Fruit fly (Drosophila melanogaster): ENCODE data around the gene jp.

The jp gene

DNA sequence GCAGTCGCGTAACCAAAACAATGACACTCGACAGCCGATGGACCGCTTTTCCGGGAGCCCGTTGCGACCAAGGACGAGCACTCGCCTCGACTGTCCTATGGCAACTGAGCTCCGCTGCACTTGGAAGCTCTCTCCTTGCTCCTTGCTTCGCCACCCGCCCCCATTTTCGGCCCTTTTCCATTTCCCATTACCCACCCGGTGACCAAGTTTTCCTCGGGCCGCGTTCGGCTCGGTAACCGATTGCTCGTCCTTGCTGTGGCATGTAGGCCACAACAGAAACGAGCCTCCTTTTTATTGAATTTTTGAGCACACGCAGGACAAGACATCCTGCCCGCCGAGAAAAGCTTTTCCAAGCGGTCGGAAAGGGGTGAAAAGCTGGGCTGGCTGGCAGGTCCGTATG is at the start of gene jp:
TSS of gene jp (minus strand) at position 95 of the 400 bp plus-strand sequence.
- TF ChIP-seq CG5204 (GFP tag; optimal IDR thresholded peaks at IDR 0.05) (no peak), tj (GFP tag; optimal IDR thresholded peaks at IDR 0.05) (no peak), kay (GFP tag; ENCODE audit: borderline replicate concordance) (no peak), pad (GFP tag; optimal IDR thresholded peaks at IDR 0.05) (no peak), CG7101 (tag; optimal IDR thresholded peaks at IDR 0.05) (no peak), bab1 (GFP tag; optimal IDR thresholded peaks at IDR 0.05) (no peak), Clk (GFP tag; optimal IDR thresholded peaks at IDR 0.05) (no peak), Mnt (GFP tag; optimal IDR thresholded peaks at IDR 0.05) (no peak), cnc (optimal IDR thresholded peaks at IDR 0.05) (no peak), ovo (GFP tag; optimal IDR thresholded peaks at IDR 0.05) (no peak), CG33017 (tag; optimal IDR thresholded peaks at IDR 0.05) (no peak), Crg-1 (GFP tag; optimal IDR thresholded peaks at IDR 0.05) (no peak), CG12768 (GFP tag; optimal IDR thresholded peaks at IDR 0.05) (no peak), toe (GFP tag; optimal IDR thresholded peaks at IDR 0.05) (no peak)

- TF ChIP-seq cic (GFP tag; optimal IDR thresholded peaks at IDR 0.05) (peak; percentile 31), cnc (optimal IDR thresholded peaks at IDR 0.05) (no peak)
These were observed 49.5 kb upstream of the jp start, which contains the start of gene GlcAT-S for dm6 chr2L:9615983-9616519. Gene GlcAT-S, plus strand, starts transcription at chr2L:9616469.

DNA sequence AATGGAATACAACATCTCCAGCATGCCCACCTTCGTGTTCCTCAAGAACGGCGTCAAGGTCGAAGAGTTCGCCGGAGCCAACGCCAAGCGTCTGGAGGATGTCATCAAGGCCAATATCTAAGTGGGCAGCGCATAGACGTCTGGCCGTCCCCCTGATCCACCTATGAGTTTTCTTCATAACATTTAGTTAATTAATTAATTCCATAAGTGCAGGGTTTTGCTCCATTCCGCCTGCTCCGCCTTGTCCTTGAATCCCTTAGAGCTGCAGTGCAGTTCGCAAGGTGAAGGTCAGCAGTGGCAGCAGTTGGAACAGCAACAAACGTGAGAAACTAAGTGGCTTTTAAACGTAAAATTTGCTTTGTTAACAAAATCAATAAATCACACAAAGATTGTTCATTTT is 49.0 kb upstream of the jp start:
- TF ChIP-seq Mnt (GFP tag; optimal IDR thresholded peaks at IDR 0.05) = no peak
- no peak for TF ChIP-seq CG14711 (tag; optimal IDR thresholded peaks at IDR 0.05)
- TF ChIP-seq CG5204 (GFP tag; optimal IDR thresholded peaks at IDR 0.05) = no peak
- no peak for TF ChIP-seq bab1 (GFP tag; optimal IDR thresholded peaks at IDR 0.05)
- no peak for TF ChIP-seq tj (GFP tag; optimal IDR thresholded peaks at IDR 0.05)
- TF ChIP-seq kay (GFP tag; ENCODE audit: borderline replicate concordance) = no peak
- no peak for TF ChIP-seq cnc (optimal IDR thresholded peaks at IDR 0.05)

- TF ChIP-seq CG33017 (tag; optimal IDR thresholded peaks at IDR 0.05) = no peak
- peak in 1 of 2 experiments; percentile 54 for TF ChIP-seq cnc (optimal IDR thresholded peaks at IDR 0.05)
- TF ChIP-seq cic (GFP tag; optimal IDR thresholded peaks at IDR 0.05) = peak; percentile 40
- TF ChIP-seq tj (GFP tag; optimal IDR thresholded peaks at IDR 0.05) = no peak
- no peak for TF ChIP-seq CG7101 (tag; optimal IDR thresholded peaks at IDR 0.05)
These were observed 48.2 kb upstream of the jp start for dm6 chr2L:9614674-9615258.

DNA sequence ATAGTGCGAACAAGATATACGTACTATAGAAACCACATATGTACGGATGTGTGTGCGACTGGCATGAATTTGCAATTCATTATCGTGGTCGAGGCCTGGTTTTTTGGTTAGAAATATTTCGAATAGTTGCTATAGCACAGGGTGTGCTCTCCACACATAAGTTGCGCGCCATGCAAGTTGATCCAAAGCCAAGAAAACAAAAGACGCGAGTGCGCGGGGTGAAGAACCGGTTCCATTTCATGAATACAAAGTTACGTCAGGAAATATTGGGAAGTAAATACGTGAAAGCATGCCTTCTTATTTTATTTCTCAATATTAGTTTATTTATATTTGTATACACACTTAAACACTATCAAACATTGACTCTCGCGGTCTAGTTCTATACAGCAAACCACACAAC is 47.4 kb upstream of the jp start:
- TF ChIP-seq pad (GFP tag; optimal IDR thresholded peaks at IDR 0.05) (no peak), Hr96 (GFP tag; optimal IDR thresholded peaks at IDR 0.05) (no peak), kay (GFP tag; ENCODE audit: borderline replicate concordance) (peak; percentile 84), CG33017 (tag; optimal IDR thresholded peaks at IDR 0.05) (no peak), ovo (GFP tag; optimal IDR thresholded peaks at IDR 0.05) (no peak), toe (GFP tag; optimal IDR thresholded peaks at IDR 0.05) (no peak), CG7101 (tag; optimal IDR thresholded peaks at IDR 0.05) (peak; percentile 11), Mnt (GFP tag; optimal IDR thresholded peaks at IDR 0.05) (no peak), CG12768 (GFP tag; optimal IDR thresholded peaks at IDR 0.05) (no peak), bab1 (GFP tag; optimal IDR thresholded peaks at IDR 0.05) (no peak)

DNA sequence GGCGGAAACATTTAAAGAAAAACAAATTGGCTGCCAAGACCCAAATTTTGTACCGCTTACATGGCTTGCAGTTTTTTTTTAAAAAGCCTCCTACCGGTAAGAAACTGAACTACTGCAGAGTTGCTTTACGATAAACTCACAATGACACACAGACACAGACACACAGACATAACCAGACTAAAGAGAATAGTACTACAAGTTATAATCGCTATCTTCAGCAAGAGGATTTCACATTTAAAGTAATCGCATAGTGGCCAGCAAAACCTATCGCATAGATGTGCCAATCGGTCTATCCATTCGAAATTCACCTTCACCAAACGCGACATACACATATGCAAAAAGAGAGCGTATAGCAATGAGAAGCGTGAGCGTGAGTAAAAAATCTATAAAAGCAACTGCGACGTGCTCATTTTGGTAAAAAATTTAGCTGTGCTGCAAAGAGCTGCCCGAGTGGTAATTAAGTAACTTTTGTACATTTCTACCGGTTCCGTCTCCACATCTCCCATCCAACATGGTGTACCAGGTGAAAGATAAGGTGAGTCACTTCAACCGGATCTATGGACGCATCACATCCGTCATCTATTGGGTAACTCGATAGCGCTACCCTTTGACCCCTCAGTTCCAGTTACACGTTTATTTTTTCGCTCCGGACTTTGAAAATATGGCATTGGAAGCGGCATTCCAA is 46.6 kb upstream of the jp start, which contains the start of gene Trx2:
TSS of gene Trx2 (plus strand) at position 161 of the 685 bp plus-strand sequence.
- no peak for TF ChIP-seq CG14711 (tag; optimal IDR thresholded peaks at IDR 0.05)
- TF ChIP-seq kay (GFP tag; ENCODE audit: borderline replicate concordance) = peak; percentile 18
- peak; percentile 48 for TF ChIP-seq ovo (GFP tag; optimal IDR thresholded peaks at IDR 0.05)
- peak; percentile 64 for TF ChIP-seq CG33017 (tag; optimal IDR thresholded peaks at IDR 0.05)
- TF ChIP-seq Mnt (GFP tag; optimal IDR thresholded peaks at IDR 0.05) = peak; percentile 77
- TF ChIP-seq CG7045 (GFP tag; optimal IDR thresholded peaks at IDR 0.05) = no peak
- peak; percentile 30 for TF ChIP-seq toe (GFP tag; optimal IDR thresholded peaks at IDR 0.05)
- peak; percentile 20 for TF ChIP-seq Crg-1 (GFP tag; optimal IDR thresholded peaks at IDR 0.05)
- TF ChIP-seq CG12768 (GFP tag; optimal IDR thresholded peaks at IDR 0.05) = peak; percentile 55
- peak; percentile 46 for TF ChIP-seq bab1 (GFP tag; optimal IDR thresholded peaks at IDR 0.05)
- peak; percentile 58 for TF ChIP-seq CG1620 (GFP tag; optimal IDR thresholded peaks at IDR 0.05)
- TF ChIP-seq pad (GFP tag; optimal IDR thresholded peaks at IDR 0.05) = no peak
- peak; percentile 65 for TF ChIP-seq Hr96 (GFP tag; optimal IDR thresholded peaks at IDR 0.05)
- TF ChIP-seq tj (GFP tag; optimal IDR thresholded peaks at IDR 0.05) = peak; percentile 27
- TF ChIP-seq cnc (optimal IDR thresholded peaks at IDR 0.05) = no peak
- TF ChIP-seq Clk (GFP tag; optimal IDR thresholded peaks at IDR 0.05) = no peak
- TF ChIP-seq CG11617 (GFP tag; optimal IDR thresholded peaks at IDR 0.05) = peak; percentile 13
- TF ChIP-seq cic (GFP tag; optimal IDR thresholded peaks at IDR 0.05) = peak; percentile 61
- TF ChIP-seq CG5204 (GFP tag; optimal IDR thresholded peaks at IDR 0.05) = no peak
- no peak for TF ChIP-seq CG7101 (tag; optimal IDR thresholded peaks at IDR 0.05)

dm6 chr2L:9612654-9613005 is 46.1 kb upstream of the jp start:
- TF ChIP-seq kay (GFP tag; ENCODE audit: borderline replicate concordance) = no peak
